Worm (Caenorhabditis elegans) whole organism, midembryonic: ENCODE data around the gene C16C8.14.
"Not testable (repeated sequence)": the region's sequence is repeated elsewhere in the genome, so short reads cannot be mapped to it uniquely, and the experiment has no call there.

Experiments used
- T22C8.4 ChIP-seq: fragments of 200-800 bp; sonication (Bioruptor generic); IDR thresholded peaks from 2 replicates; pipeline ENCODE4 v1.3.6; 2022; ENCODE audit warnings: missing genetic modification characterization, missing compliant biosample characterization
- cog-1 ChIP-seq: sonication (generic microtip); optimal IDR thresholded peaks from 2 replicates; lab custom pipeline; 2016; ENCODE audit warnings: missing genetic modification characterization, missing compliant biosample characterization
- flt-1 ChIP-seq: fragments of 200-800 bp; sonication (Bioruptor generic); IDR thresholded peaks from 2 replicates; pipeline ENCODE4 v1.3.6; 2022; ENCODE audit warnings: missing genetic modification characterization, missing compliant biosample characterization
- klf-2 ChIP-seq: fragments of 200-800 bp; sonication (Bioruptor generic); conservative IDR thresholded peaks from 2 replicates; pipeline ENCODE4 v1.3.6; 2022; ENCODE audit warnings: missing genetic modification reagents, missing genetic modification characterization, missing compliant biosample characterization
- med-1 ChIP-seq: sonication (generic microtip); optimal IDR thresholded peaks from 2 replicates; lab custom pipeline; 2017; ENCODE audit warnings: missing genetic modification characterization, mild to moderate bottlenecking, missing compliant biosample characterization, antibody characterized with exemption, missing genetic modification reagents; ENCODE audit not compliant: insufficient read depth
- ref-1 ChIP-seq: fragments of 200-800 bp; sonication (Bioruptor generic); conservative IDR thresholded peaks from 2 replicates; pipeline ENCODE4 v1.3.6; 2022; ENCODE audit warnings: missing genetic modification reagents, missing genetic modification characterization, missing compliant biosample characterization
- tab-1 ChIP-seq: fragments of 200-800 bp; sonication (Bioruptor generic); IDR thresholded peaks from 2 replicates; pipeline ENCODE4 v1.3.6; 2022; ENCODE audit warnings: missing genetic modification characterization, missing compliant biosample characterization
- ztf-23 ChIP-seq: fragments of 200-800 bp; sonication (Bioruptor generic); IDR thresholded peaks from 2 replicates; pipeline ENCODE4 v1.3.6; 2022; ENCODE audit warnings: missing genetic modification reagents, missing genetic modification characterization, missing compliant biosample characterization
- ztf-29 ChIP-seq: fragments of 200-800 bp; sonication (Bioruptor generic); IDR thresholded peaks from 2 replicates; pipeline ENCODE4 v1.3.6; 2022; ENCODE audit warnings: missing genetic modification reagents, missing genetic modification characterization, missing compliant biosample characterization

Gene C16C8.14

ce11 chrII:3460048-3460447, 10.4 kb downstream of the C16C8.14 start, which contains the start of gene C16C8.7:
TSS of gene C16C8.7 (minus strand) at chrII:3460148.
- TF ChIP-seq ztf-23 (no peak), med-1 (GFP tag; lab: Kevin White, UChicago) (no peak)

ce11 chrII:3461586-3461985, 12.0 kb downstream of the C16C8.14 start, which contains the start of gene C16C8.8:
TSS of gene C16C8.8 (minus strand) at chrII:3461686.
- TF ChIP-seq tab-1 (GFP tag; lab: Robert Waterston, UW) = no peak
- no peak for TF ChIP-seq ref-1 (GFP tag; lab: Robert Waterston, UW)
- no peak for TF ChIP-seq flt-1 (GFP tag; lab: Robert Waterston, UW)
- TF ChIP-seq T22C8.4 (GFP tag; lab: Robert Waterston, UW) = no peak
- no peak for TF ChIP-seq ztf-23
- TF ChIP-seq med-1 (GFP tag; lab: Kevin White, UChicago) = no peak
- no peak for TF ChIP-seq ztf-29
- no peak for TF ChIP-seq klf-2 (GFP tag; lab: Robert Waterston, UW)
- no peak for TF ChIP-seq cog-1

ce11 chrII:3463097-3463496, 13.5 kb downstream of the C16C8.14 start, which contains the start of gene C16C8.9:
TSS of gene C16C8.9 (minus strand) at chrII:3463197.
- TF ChIP-seq ztf-23 (no peak), med-1 (GFP tag; lab: Kevin White, UChicago) (no peak), klf-2 (GFP tag; lab: Robert Waterston, UW) (no peak), cog-1 (no peak), T22C8.4 (GFP tag; lab: Robert Waterston, UW) (no peak), ref-1 (GFP tag; lab: Robert Waterston, UW) (no peak), flt-1 (GFP tag; lab: Robert Waterston, UW) (no peak), tab-1 (GFP tag; lab: Robert Waterston, UW) (no peak)

ce11 chrII:3464580-3464979, 15.0 kb downstream of the C16C8.14 start, which contains the start of gene C16C8.10:
TSS of gene C16C8.10 (minus strand) at chrII:3464680.
- not testable (repeated sequence) for TF ChIP-seq tab-1 (GFP tag; lab: Robert Waterston, UW); klf-2 (GFP tag; lab: Robert Waterston, UW); cog-1

- TF ChIP-seq med-1 (GFP tag; lab: Kevin White, UChicago) (no peak), ztf-23 (no peak), klf-2 (GFP tag; lab: Robert Waterston, UW) (no peak), cog-1 (no peak), T22C8.4 (GFP tag; lab: Robert Waterston, UW) (no peak), flt-1 (GFP tag; lab: Robert Waterston, UW) (no peak), tab-1 (GFP tag; lab: Robert Waterston, UW) (no peak), ref-1 (GFP tag; lab: Robert Waterston, UW) (no peak), ztf-29 (no peak)
Observed at ce11 chrII:3470549-3470948, 20.9 kb downstream of the C16C8.14 start, which contains the start of gene Y49F6B.20. TSS of gene Y49F6B.20 (minus strand) at chrII:3470649.

ce11 chrII:3471603-3472002, 22.0 kb downstream of the C16C8.14 start, which contains the start of gene Y49F6B.13:
TSS of gene Y49F6B.13 (minus strand) at chrII:3471703.
- TF ChIP-seq tab-1 (GFP tag; lab: Robert Waterston, UW) (no peak), flt-1 (GFP tag; lab: Robert Waterston, UW) (no peak), T22C8.4 (GFP tag; lab: Robert Waterston, UW) (no peak), ztf-29 (no peak), klf-2 (GFP tag; lab: Robert Waterston, UW) (no peak), cog-1 (no peak), ref-1 (GFP tag; lab: Robert Waterston, UW) (no peak), ztf-23 (no peak), med-1 (GFP tag; lab: Kevin White, UChicago) (no peak)

- TF ChIP-seq flt-1 (GFP tag; lab: Robert Waterston, UW) = no peak
- no peak for TF ChIP-seq ztf-29
- no peak for TF ChIP-seq T22C8.4 (GFP tag; lab: Robert Waterston, UW)
- TF ChIP-seq tab-1 (GFP tag; lab: Robert Waterston, UW) = no peak
- no peak for TF ChIP-seq cog-1
- TF ChIP-seq ztf-23 = no peak
- no peak for TF ChIP-seq med-1 (GFP tag; lab: Kevin White, UChicago)
- TF ChIP-seq klf-2 (GFP tag; lab: Robert Waterston, UW) = no peak
- TF ChIP-seq ref-1 (GFP tag; lab: Robert Waterston, UW) = no peak
Observed at ce11 chrII:3472316-3472715, 22.7 kb downstream of the C16C8.14 start, which contains the start of gene Y49F6B.12. TSS of gene Y49F6B.12 (minus strand) at chrII:3472416.

ce11 chrII:3472817-3473216, 23.2 kb downstream of the C16C8.14 start, which contains the start of gene Y49F6B.6:
TSS of gene Y49F6B.6 (plus strand) at chrII:3473117.
- no peak for TF ChIP-seq ref-1 (GFP tag; lab: Robert Waterston, UW)
- no peak for TF ChIP-seq ztf-23
- TF ChIP-seq tab-1 (GFP tag; lab: Robert Waterston, UW) = no peak
- TF ChIP-seq ztf-29 = no peak
- TF ChIP-seq flt-1 (GFP tag; lab: Robert Waterston, UW) = no peak
- TF ChIP-seq klf-2 (GFP tag; lab: Robert Waterston, UW) = no peak
- no peak for TF ChIP-seq T22C8.4 (GFP tag; lab: Robert Waterston, UW)
- TF ChIP-seq med-1 (GFP tag; lab: Kevin White, UChicago) = no peak
- no peak for TF ChIP-seq cog-1

ce11 chrII:3473744-3474143, 24.1 kb downstream of the C16C8.14 start, which contains the start of gene sdz-32:
TSS of gene sdz-32 (plus strand) at chrII:3474044.
- TF ChIP-seq tab-1 (GFP tag; lab: Robert Waterston, UW) = no peak
- no peak for TF ChIP-seq cog-1
- no peak for TF ChIP-seq ztf-29
- no peak for TF ChIP-seq flt-1 (GFP tag; lab: Robert Waterston, UW)
- no peak for TF ChIP-seq ref-1 (GFP tag; lab: Robert Waterston, UW)
- no peak for TF ChIP-seq T22C8.4 (GFP tag; lab: Robert Waterston, UW)
- TF ChIP-seq ztf-23 = no peak
- no peak for TF ChIP-seq med-1 (GFP tag; lab: Kevin White, UChicago)
- no peak for TF ChIP-seq klf-2 (GFP tag; lab: Robert Waterston, UW)

ce11 chrII:3476536-3476935, 26.9 kb downstream of the C16C8.14 start:
- 0 out of 2 replicates have a peak, but pooled peaks have one; percentile 13 for TF ChIP-seq ztf-29
- TF ChIP-seq T22C8.4 (GFP tag; lab: Robert Waterston, UW) = no peak
- TF ChIP-seq tab-1 (GFP tag; lab: Robert Waterston, UW) = no peak
